Worm (Caenorhabditis elegans) whole organism, late embryonic: Measurements from ENCODE around the gene nspb-3.

Source experiments
- C08G9.2 ChIP-seq: sonication (generic microtip); optimal IDR thresholded peaks from 2 replicates; lab custom pipeline; 2016; ENCODE audit warnings: mild to moderate bottlenecking, missing genetic modification characterization, moderate library complexity, missing compliant biosample characterization
- F13H6.1 ChIP-seq: sonication (generic microtip); optimal IDR thresholded peaks from 2 replicates; lab custom pipeline; 2016; ENCODE audit warnings: missing genetic modification characterization, missing compliant biosample characterization
- K09A11.1 ChIP-seq: sonication (generic microtip); optimal IDR thresholded peaks from 2 replicates; lab custom pipeline; 2017; ENCODE audit warnings: antibody characterized with exemption, mild to moderate bottlenecking, missing genetic modification characterization, missing compliant biosample characterization; ENCODE audit not compliant: insufficient read depth
- ceh-18 ChIP-seq: sonication (generic microtip); optimal IDR thresholded peaks from 2 replicates; lab custom pipeline; 2016; ENCODE audit warnings: missing genetic modification characterization, missing compliant biosample characterization
- ceh-19 ChIP-seq: fragments of 200-800 bp; sonication (Bioruptor generic); optimal IDR thresholded peaks from 2 replicates; lab custom pipeline; 2018; ENCODE audit warnings: mild to moderate bottlenecking, missing genetic modification characterization, missing compliant biosample characterization
- ceh-2 ChIP-seq: sonication (generic microtip); optimal IDR thresholded peaks from 2 replicates; lab custom pipeline; 2016; ENCODE audit warnings: missing genotype, missing genetic modification characterization, missing compliant biosample characterization
- ceh-22 ChIP-seq: sonication (generic microtip); optimal IDR thresholded peaks from 2 replicates; lab custom pipeline; 2017; ENCODE audit warnings: missing biosample characterization, missing genetic modification characterization
- ceh-30 ChIP-seq: fragments of 150-350 bp; optimal IDR thresholded peaks from 2 replicates; lab custom pipeline; 2014; ENCODE audit warnings: missing biosample characterization, missing genetic modification characterization
- ceh-31 ChIP-seq: sonication (generic microtip); optimal IDR thresholded peaks from 2 replicates; lab custom pipeline; 2016; ENCODE audit warnings: missing genetic modification characterization, missing compliant biosample characterization
- ceh-34 ChIP-seq: sonication (generic microtip); optimal IDR thresholded peaks from 2 replicates; lab custom pipeline; 2016; ENCODE audit warnings: mild to moderate bottlenecking, missing genetic modification characterization, missing compliant biosample characterization
- ceh-45 ChIP-seq: fragments of 200-800 bp; sonication (Bioruptor generic); IDR thresholded peaks from 2 replicates; pipeline ENCODE4 v1.3.6; 2022; ENCODE audit warnings: missing genetic modification reagents, missing genetic modification characterization, missing compliant biosample characterization
- ceh-48 ChIP-seq: sonication (generic microtip); optimal IDR thresholded peaks from 2 replicates; lab custom pipeline; 2016; ENCODE audit warnings: missing genetic modification characterization, inconsistent platforms, missing compliant biosample characterization
- che-1 ChIP-seq: sonication (generic microtip); optimal IDR thresholded peaks from 2 replicates; lab custom pipeline; 2016; ENCODE audit warnings: mild to moderate bottlenecking, missing genetic modification characterization, missing compliant biosample characterization
- dve-1 ChIP-seq: sonication (generic microtip); optimal IDR thresholded peaks from 2 replicates; lab custom pipeline; 2017; ENCODE audit warnings: antibody characterized with exemption, mild to moderate bottlenecking, missing genetic modification characterization, missing compliant biosample characterization
- elt-2 ChIP-seq: sonication (generic microtip); optimal IDR thresholded peaks from 2 replicates; lab custom pipeline; 2016; ENCODE audit warnings: missing genetic modification reagents, missing genetic modification characterization, missing compliant biosample characterization
- elt-4 ChIP-seq: sonication (generic microtip); optimal IDR thresholded peaks from 2 replicates; lab custom pipeline; 2016; ENCODE audit warnings: missing genetic modification characterization, missing compliant biosample characterization
- ets-4 ChIP-seq: sonication (generic microtip); optimal IDR thresholded peaks from 2 replicates; lab custom pipeline; 2016; ENCODE audit warnings: missing genetic modification characterization, missing compliant biosample characterization
- fax-1 ChIP-seq: sonication (generic microtip); optimal IDR thresholded peaks from 2 replicates; lab custom pipeline; 2016; ENCODE audit warnings: missing genotype, missing genetic modification characterization, missing compliant biosample characterization
- gmeb-2 ChIP-seq: sonication (generic microtip); optimal IDR thresholded peaks from 2 replicates; lab custom pipeline; 2016; ENCODE audit warnings: missing genetic modification characterization, inconsistent platforms, missing compliant biosample characterization
- hlh-8 ChIP-seq: sonication (generic microtip); optimal IDR thresholded peaks from 2 replicates; lab custom pipeline; 2016; ENCODE audit warnings: missing genotype, missing genetic modification characterization, missing compliant biosample characterization
- lin-11 ChIP-seq: fragments of 200-800 bp; sonication (Bioruptor generic); optimal IDR thresholded peaks from 2 replicates; lab custom pipeline; 2018; ENCODE audit warnings: mild to moderate bottlenecking, missing genetic modification characterization, missing compliant biosample characterization
- mec-3 ChIP-seq: sonication (generic microtip); optimal IDR thresholded peaks from 2 replicates; lab custom pipeline; 2016; ENCODE audit warnings: borderline replicate concordance, missing genetic modification characterization, missing compliant biosample characterization
- nfya-1 ChIP-seq: sonication (generic microtip); optimal IDR thresholded peaks from 2 replicates; lab custom pipeline; 2017; ENCODE audit warnings: missing genetic modification characterization, mild to moderate bottlenecking, missing compliant biosample characterization, antibody characterized with exemption, moderate library complexity
- npax-4 ChIP-seq: sonication (generic microtip); optimal IDR thresholded peaks from 2 replicates; lab custom pipeline; 2016; ENCODE audit warnings: missing genetic modification characterization, missing compliant biosample characterization
- odd-2 ChIP-seq: sonication (generic microtip); optimal IDR thresholded peaks from 2 replicates; lab custom pipeline; 2017; ENCODE audit warnings: antibody characterized with exemption, mild to moderate bottlenecking, missing genetic modification characterization, missing compliant biosample characterization
- pax-1 ChIP-seq: fragments of 150-350 bp; optimal IDR thresholded peaks from 2 replicates; lab custom pipeline; 2014; ENCODE audit warnings: missing biosample characterization, missing genetic modification characterization
- pros-1 ChIP-seq: fragments of 150-350 bp; optimal IDR thresholded peaks from 2 replicates; lab custom pipeline; 2014; ENCODE audit warnings: missing biosample characterization, missing genetic modification reagents, missing genetic modification characterization
- ref-2 ChIP-seq: sonication (generic microtip); optimal IDR thresholded peaks from 2 replicates; lab custom pipeline; 2016; ENCODE audit warnings: missing genetic modification characterization, missing compliant biosample characterization
- rnt-1 ChIP-seq: sonication (generic microtip); optimal IDR thresholded peaks from 2 replicates; lab custom pipeline; 2016; ENCODE audit warnings: missing genetic modification characterization, missing compliant biosample characterization
- sdc-2 ChIP-seq: sonication (generic microtip); optimal IDR thresholded peaks from 2 replicates; lab custom pipeline; 2016; ENCODE audit warnings: missing genotype, missing genetic modification characterization, missing compliant biosample characterization
- tbx-2 ChIP-seq: sonication (generic microtip); optimal IDR thresholded peaks from 2 replicates; lab custom pipeline; 2016; ENCODE audit warnings: missing genetic modification characterization, missing compliant biosample characterization
- unc-3 ChIP-seq, 2 experiments: fragments of 200-800 bp in 1 of 2; sonication (Bioruptor generic) in 1 of 2; sonication (generic microtip) in 1 of 2; conservative IDR thresholded peaks in 1 of 2; optimal IDR thresholded peaks in 1 of 2; 2 replicates each; pipeline versions ENCODE4 v1.3.6 to Lab custom; 2016 to 2022; ENCODE audit warnings: missing compliant biosample characterization in 2 of 2, missing genetic modification characterization in 2 of 2, missing genetic modification reagents in 1 of 2
- unc-42 ChIP-seq: sonication (generic microtip); optimal IDR thresholded peaks from 2 replicates; lab custom pipeline; 2016; ENCODE audit warnings: missing genotype, missing genetic modification characterization, missing compliant biosample characterization
- unc-55 ChIP-seq: sonication (generic microtip); optimal IDR thresholded peaks from 2 replicates; lab custom pipeline; 2017; ENCODE audit warnings: missing biosample characterization, missing genetic modification reagents, missing genetic modification characterization

nspb-3 gene

DNA sequence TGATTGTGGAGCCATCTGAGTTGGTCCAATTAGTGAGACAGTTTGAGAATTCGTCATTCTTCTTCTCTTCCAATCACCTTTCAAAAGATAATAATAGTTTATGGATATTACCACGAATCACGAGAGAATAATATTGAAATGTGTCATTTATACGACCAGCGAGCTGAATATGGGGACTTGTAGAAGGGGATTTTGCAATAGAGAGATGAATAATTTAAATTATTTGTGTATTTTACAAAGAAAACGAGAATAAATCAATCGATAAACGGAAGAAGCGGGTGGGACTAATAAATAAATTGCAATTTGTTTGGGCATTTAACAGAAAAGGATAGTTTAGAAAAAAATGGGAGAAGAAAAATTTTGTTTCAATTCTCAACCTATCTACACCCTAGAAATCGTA, 12.2 kb downstream of the nspb-3 start, which contains the start of gene odr-8:
Gene odr-8 (minus strand): TSS at position 101 of the 400 bp plus-strand sequence.
- no peak for TF ChIP-seq fax-1 (tag; lab: Kevin White, UChicago)
- no peak for TF ChIP-seq ceh-34 (tag; lab: Kevin White, UChicago)
- TF ChIP-seq ceh-19 (GFP tag; lab: Kevin White, UChicago) = no peak
- no peak for TF ChIP-seq gmeb-2 (tag; lab: Kevin White, UChicago)

- TF ChIP-seq ceh-2 (no peak), ceh-30 (tag; lab: Kevin White, UChicago) (no peak)
Measured at ce11 chrIV:6581658-6582057, 13.1 kb downstream of the nspb-3 start.

ce11 chrIV:6577914-6578313, 16.9 kb downstream of the nspb-3 start, which contains the start of gene C43G2.3:
TSS of gene C43G2.3 (plus strand) at chrIV:6578214.
- TF ChIP-seq ceh-45 (GFP tag; lab: Robert Waterston, UW) (no peak), che-1 (tag; lab: Kevin White, UChicago) (no peak)
- TF ChIP-seq, all 69 proteins: peak for 0

- peak; percentile 50 for TF ChIP-seq pax-1
- peak; percentile 54 for TF ChIP-seq tbx-2 (tag; lab: Kevin White, UChicago)
- peak; percentile 55 for TF ChIP-seq ceh-34 (tag; lab: Kevin White, UChicago)
- TF ChIP-seq dve-1 (tag; lab: Kevin White, UChicago) = no peak
- peak; percentile 50 for TF ChIP-seq ets-4
- TF ChIP-seq fax-1 (tag; lab: Kevin White, UChicago) = no peak
- no peak for TF ChIP-seq C08G9.2 (tag; lab: Kevin White, UChicago)
- TF ChIP-seq unc-55 (GFP tag; lab: Kevin White, UChicago) = peak; percentile 15
- TF ChIP-seq ceh-22 = peak; percentile 29
- TF ChIP-seq ref-2 (tag; lab: Kevin White, UChicago) = peak; percentile 39
- peak; percentile 25 for TF ChIP-seq F13H6.1 (tag; lab: Kevin White, UChicago)
- no peak for TF ChIP-seq npax-4 (tag; lab: Kevin White, UChicago)
- peak; percentile 57 for TF ChIP-seq nfya-1
- TF ChIP-seq hlh-8 (tag; lab: Kevin White, UChicago) = no peak
- no peak for TF ChIP-seq odd-2 (tag; lab: Kevin White, UChicago)
- TF ChIP-seq sdc-2 (tag; lab: Kevin White, UChicago) = no peak
- TF ChIP-seq ceh-19 (GFP tag; lab: Kevin White, UChicago) = no peak
- TF ChIP-seq rnt-1 = peak; percentile 86
- TF ChIP-seq ceh-18 (tag; lab: Kevin White, UChicago) = peak; percentile 17
- TF ChIP-seq mec-3 (tag; lab: Kevin White, UChicago) = no peak
- no peak for TF ChIP-seq ceh-48 (tag; lab: Kevin White, UChicago)
- peak; percentile 70 for TF ChIP-seq ceh-31 (tag; lab: Kevin White, UChicago)
- TF ChIP-seq ceh-30 (tag; lab: Kevin White, UChicago) = peak; percentile 23
- peak; percentile 32 for TF ChIP-seq pros-1
Measured at ce11 chrIV:6576728-6577101, 18.1 kb downstream of the nspb-3 start.

- TF ChIP-seq unc-42 (tag; lab: Kevin White, UChicago) (no peak), lin-11 (peak; percentile 9), dve-1 (tag; lab: Kevin White, UChicago) (peak; percentile 59)
Measured at ce11 chrIV:6575959-6576727, 18.6 kb downstream of the nspb-3 start.

- TF ChIP-seq K09A11.1 (tag; lab: Kevin White, UChicago) = no peak
- peak; percentile 37 for TF ChIP-seq nfya-1
- TF ChIP-seq elt-2 (tag; lab: Kevin White, UChicago) = no peak
- peak; percentile 71 for TF ChIP-seq unc-55 (GFP tag; lab: Kevin White, UChicago)
- TF ChIP-seq elt-4 (tag; lab: Kevin White, UChicago) = no peak
- TF ChIP-seq unc-3 (GFP tag; conservative IDR thresholded peaks at IDR 0.05; lab: Robert Waterston, UW) = no peak
- TF ChIP-seq unc-3 (tag; optimal IDR thresholded peaks at IDR 0.05; lab: Kevin White, UChicago) = no peak
- TF ChIP-seq, all 69 proteins: peak for 2
Measured at ce11 chrIV:6574343-6574742, 20.4 kb downstream of the nspb-3 start.
